Worm (Caenorhabditis elegans): ENCODE data around the gene M01H9.10.

ce11 chrIV:4526724-4527123 lies 46.8 kb upstream of the M01H9.10 start:
- TF ChIP-seq unc-39 (tag; optimal IDR thresholded peaks at IDR 0.05) = no peak
- TF ChIP-seq fkh-10 (GFP tag; optimal IDR thresholded peaks at IDR 0.05) = no peak
- TF ChIP-seq spr-1 (tag; optimal IDR thresholded peaks at IDR 0.05) = no peak
- no peak for TF ChIP-seq skn-1 (tag; optimal IDR thresholded peaks at IDR 0.05)
- TF ChIP-seq daf-19 (GFP tag; conservative IDR thresholded peaks at IDR 0.05) = no peak
- no peak for TF ChIP-seq dmd-8 (GFP tag; IDR thresholded peaks at IDR 0.05)

All from whole organism, L4 larva.